Worm (Caenorhabditis elegans) whole organism, L3 larva: ENCODE data around the gene srbc-9.

Experiments used
- R02D3.7 ChIP-seq: fragments of 150-350 bp; optimal IDR thresholded peaks from 2 replicates; lab custom pipeline; 2014; ENCODE audit warnings: missing biosample characterization, missing genetic modification characterization
- aly-2 ChIP-seq: fragments of 150-350 bp; optimal IDR thresholded peaks from 2 replicates; lab custom pipeline; 2014; ENCODE audit warnings: missing biosample characterization, missing genetic modification characterization
- ama-1 ChIP-seq: fragments of 150-350 bp; optimal IDR thresholded peaks from 2 replicates; lab custom pipeline; 2018
- ceh-16 ChIP-seq: sonication (generic microtip); optimal IDR thresholded peaks from 2 replicates; lab custom pipeline; 2017; ENCODE audit warnings: missing biosample characterization, missing genetic modification characterization
- ceh-28 ChIP-seq: fragments of 150-350 bp; optimal IDR thresholded peaks from 2 replicates; lab custom pipeline; 2014; ENCODE audit warnings: missing biosample characterization, missing genetic modification reagents, missing genetic modification characterization
- ceh-82 ChIP-seq: fragments of 150-350 bp; optimal IDR thresholded peaks from 2 replicates; lab custom pipeline; 2014; ENCODE audit warnings: missing biosample characterization, missing genetic modification characterization
- ceh-9 ChIP-seq: sonication (generic microtip); optimal IDR thresholded peaks from 2 replicates; lab custom pipeline; 2018; ENCODE audit warnings: missing biosample characterization, missing genetic modification characterization
- daf-12 ChIP-seq: fragments of 150-350 bp; optimal IDR thresholded peaks from 2 replicates; lab custom pipeline; 2014; ENCODE audit warnings: missing biosample characterization, missing genetic modification reagents, missing genetic modification characterization
- egl-27 ChIP-seq: sonication (generic microtip); optimal IDR thresholded peaks from 4 replicates; lab custom pipeline; 2017; ENCODE audit warnings: missing biosample characterization, missing genetic modification reagents, missing genetic modification characterization
- egl-5 ChIP-seq: fragments of 150-350 bp; optimal IDR thresholded peaks from 2 replicates; lab custom pipeline; 2017; ENCODE audit warnings: missing biosample characterization, missing genetic modification reagents, missing genetic modification characterization, inconsistent platforms
- elt-1 ChIP-seq: fragments of 150-350 bp; optimal IDR thresholded peaks from 2 replicates; lab custom pipeline; 2014; ENCODE audit warnings: missing biosample characterization, missing genetic modification characterization
- elt-3 ChIP-seq, 3 experiments: fragments of 150-350 bp in 1 of 3; sonication (generic microtip) in 2 of 3; optimal IDR thresholded peaks; 2 replicates in 2 of 3; 4 replicates in 1 of 3; lab custom pipeline; 2014 to 2017; ENCODE audit warnings: missing biosample characterization in 3 of 3, missing genetic modification characterization in 3 of 3
- eor-1 ChIP-seq, 2 experiments: fragments of 150-350 bp; optimal IDR thresholded peaks; 2 replicates each; lab custom pipeline; 2014 to 2018; ENCODE audit warnings: missing biosample characterization in 2 of 2, missing genetic modification characterization in 2 of 2
- fkh-10 ChIP-seq: sonication (generic microtip); optimal IDR thresholded peaks from 2 replicates; lab custom pipeline; 2017; ENCODE audit warnings: missing biosample characterization, missing genetic modification reagents, missing genetic modification characterization
- fkh-2 ChIP-seq: fragments of 150-350 bp; optimal IDR thresholded peaks from 2 replicates; lab custom pipeline; 2014; ENCODE audit warnings: missing biosample characterization, missing genetic modification reagents, missing genetic modification characterization
- fos-1 ChIP-seq: fragments of 150-350 bp; optimal IDR thresholded peaks from 2 replicates; lab custom pipeline; 2014; ENCODE audit warnings: missing biosample characterization, missing genetic modification characterization
- hmg-11 ChIP-seq: sonication (generic microtip); optimal IDR thresholded peaks from 2 replicates; lab custom pipeline; 2016; ENCODE audit warnings: missing genetic modification characterization, missing compliant biosample characterization
- jun-1 ChIP-seq: fragments of 150-350 bp; optimal IDR thresholded peaks from 2 replicates; lab custom pipeline; 2014; ENCODE audit warnings: missing biosample characterization, missing genetic modification reagents, missing genetic modification characterization
- lin-15B ChIP-seq: fragments of 150-350 bp; optimal IDR thresholded peaks from 2 replicates; lab custom pipeline; 2014; ENCODE audit warnings: missing biosample characterization, missing genetic modification characterization
- lin-39 ChIP-seq: fragments of 150-350 bp; optimal IDR thresholded peaks from 2 replicates; lab custom pipeline; 2018; ENCODE audit warnings: missing biosample characterization, missing genetic modification reagents, missing genetic modification characterization
- lsy-12 ChIP-seq: sonication (generic microtip); optimal IDR thresholded peaks from 2 replicates; lab custom pipeline; 2016; ENCODE audit warnings: mild to moderate bottlenecking, missing genetic modification characterization, missing compliant biosample characterization
- mdl-1 ChIP-seq: fragments of 150-350 bp; optimal IDR thresholded peaks from 2 replicates; lab custom pipeline; 2014; ENCODE audit warnings: missing biosample characterization, missing genetic modification characterization
- mml-1 ChIP-seq: fragments of 150-350 bp; sonication (generic microtip); optimal IDR thresholded peaks from 3 replicates; lab custom pipeline; 2014; ENCODE audit warnings: missing biosample characterization, missing genetic modification characterization
- nfya-1 ChIP-seq: sonication (generic microtip); optimal IDR thresholded peaks from 2 replicates; lab custom pipeline; 2017; ENCODE audit warnings: missing genetic modification characterization, mild to moderate bottlenecking, missing compliant biosample characterization, antibody characterized with exemption, moderate library complexity; ENCODE audit not compliant: insufficient read depth
- nhr-11 ChIP-seq: fragments of 150-350 bp; optimal IDR thresholded peaks from 2 replicates; lab custom pipeline; 2014; ENCODE audit warnings: missing biosample characterization, missing genetic modification characterization
- nhr-12 ChIP-seq: fragments of 150-350 bp; optimal IDR thresholded peaks from 2 replicates; lab custom pipeline; 2014; ENCODE audit warnings: missing biosample characterization, missing genetic modification characterization
- nhr-25 ChIP-seq: sonication (generic microtip); optimal IDR thresholded peaks from 2 replicates; lab custom pipeline; 2017; ENCODE audit warnings: missing biosample characterization, missing genetic modification characterization
- nhr-43 ChIP-seq: sonication (generic microtip); optimal IDR thresholded peaks from 2 replicates; lab custom pipeline; 2016; ENCODE audit warnings: mild to moderate bottlenecking, missing genetic modification characterization, missing compliant biosample characterization; ENCODE audit not compliant: poor library complexity, severe bottlenecking
- nhr-67 ChIP-seq: fragments of 150-350 bp; optimal IDR thresholded peaks from 2 replicates; lab custom pipeline; 2014; ENCODE audit warnings: missing biosample characterization, missing genetic modification characterization
- nhr-76 ChIP-seq: fragments of 150-350 bp; sonication (generic microtip); optimal IDR thresholded peaks from 5 replicates; lab custom pipeline; 2014; ENCODE audit warnings: missing biosample characterization, missing genetic modification characterization
- nhr-77 ChIP-seq: fragments of 150-350 bp; optimal IDR thresholded peaks from 2 replicates; lab custom pipeline; 2014; ENCODE audit warnings: missing biosample characterization, missing genetic modification characterization
- pha-4 ChIP-seq: fragments of 150-350 bp; optimal IDR thresholded peaks from 2 replicates; lab custom pipeline; 2014; ENCODE audit warnings: missing biosample characterization, missing genetic modification reagents, missing genetic modification characterization
- pqm-1 ChIP-seq: fragments of 150-350 bp; optimal IDR thresholded peaks from 2 replicates; lab custom pipeline; 2017; ENCODE audit warnings: missing biosample characterization, missing genetic modification characterization, inconsistent platforms
- sea-2 ChIP-seq: fragments of 150-350 bp; sonication (generic microtip); optimal IDR thresholded peaks from 4 replicates; lab custom pipeline; 2014; ENCODE audit warnings: missing biosample characterization, missing genetic modification reagents, missing genetic modification characterization
- skn-1 ChIP-seq: fragments of 150-350 bp; optimal IDR thresholded peaks from 2 replicates; lab custom pipeline; 2014; ENCODE audit warnings: missing biosample characterization, missing genetic modification characterization
- snpc-4 ChIP-seq: fragments of 150-350 bp; optimal IDR thresholded peaks from 2 replicates; lab custom pipeline; 2014; ENCODE audit warnings: missing biosample characterization, missing genetic modification characterization
- unc-39 ChIP-seq: sonication (generic microtip); optimal IDR thresholded peaks from 4 replicates; lab custom pipeline; 2017; ENCODE audit warnings: missing biosample characterization, missing genetic modification characterization
- unc-62 ChIP-seq: fragments of 150-350 bp; sonication (generic microtip); optimal IDR thresholded peaks from 4 replicates; lab custom pipeline; 2014; ENCODE audit warnings: missing biosample characterization, missing genetic modification reagents, missing genetic modification characterization
- zag-1 ChIP-seq: fragments of 150-350 bp; optimal IDR thresholded peaks from 2 replicates; lab custom pipeline; 2014; ENCODE audit warnings: missing biosample characterization, missing genetic modification characterization
- ztf-4 ChIP-seq: fragments of 150-350 bp; optimal IDR thresholded peaks from 2 replicates; lab custom pipeline; 2014; ENCODE audit warnings: missing biosample characterization, missing genetic modification characterization

The srbc-9 gene

ce11 chrV:7504271-7504670, 14.0 kb upstream of the srbc-9 start, which contains the start of gene srh-229:
TSS of gene srh-229 (minus strand) at chrV:7504371.
- no peak for TF ChIP-seq skn-1 (tag; lab: Kevin White, UChicago)
- no peak for TF ChIP-seq ceh-82 (tag; lab: Kevin White, UChicago)
- TF ChIP-seq nhr-25: no peak
- TF ChIP-seq nhr-67 (tag; lab: Kevin White, UChicago): no peak
- no peak for TF ChIP-seq nhr-77 (tag; lab: Kevin White, UChicago)
- TF ChIP-seq nhr-11 (tag; lab: Kevin White, UChicago): no peak
- no peak for TF ChIP-seq fos-1
- no peak for TF ChIP-seq jun-1
- no peak for TF ChIP-seq mdl-1
- TF ChIP-seq egl-27 (tag; lab: Kevin White, UChicago): no peak
- TF ChIP-seq lin-15B (tag; lab: Kevin White, UChicago): no peak
- no peak for TF ChIP-seq fkh-10
- no peak for TF ChIP-seq mml-1
- no peak for TF ChIP-seq ceh-28 (tag; lab: Kevin White, UChicago)
- TF ChIP-seq nfya-1 (tag; lab: Kevin White, UChicago): no peak
- TF ChIP-seq pha-4: no peak

ce11 chrV:7501194-7501593, 11.0 kb upstream of the srbc-9 start:
- TF ChIP-seq nhr-12 (tag; lab: Kevin White, UChicago) (no peak), fkh-10 (no peak), jun-1 (no peak), nhr-25 (no peak), pha-4 (no peak), elt-3 (tag; optimal IDR thresholded peaks at IDR 0.05; lab: Kevin White, UChicago) (no peak), nhr-43 (no peak), pqm-1 (no peak), nfya-1 (tag; lab: Kevin White, UChicago) (no peak), ztf-4 (tag; lab: Kevin White, UChicago) (no peak), nhr-76 (tag; lab: Kevin White, UChicago) (no peak), lin-15B (tag; lab: Kevin White, UChicago) (no peak)
- TF ChIP-seq, all 47 proteins: peak for 0

DNA sequence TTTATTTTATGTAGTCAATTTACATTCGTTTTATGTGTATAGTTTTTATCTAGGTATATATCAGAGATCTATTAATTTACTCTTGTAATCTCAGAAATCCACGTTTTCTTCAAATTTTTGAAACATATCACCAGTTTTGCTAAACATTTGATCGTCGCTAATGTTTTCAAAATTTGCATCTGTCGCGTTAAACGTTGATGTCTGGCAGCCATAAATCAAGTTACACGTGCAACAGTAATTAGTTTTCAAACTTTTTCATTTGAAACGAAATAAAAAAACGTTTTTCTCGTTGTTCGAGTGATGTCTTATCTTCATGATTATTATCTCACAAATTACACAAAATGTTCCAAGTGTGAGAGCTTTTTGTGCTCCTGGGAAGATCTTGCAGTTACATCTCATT, 7.2 kb upstream of the srbc-9 start, which contains the start of gene srh-79:
TSS of gene srh-79 (plus strand) at position 301 of the 400 bp plus-strand sequence.
- TF ChIP-seq unc-39 (tag; lab: Kevin White, UChicago) (no peak), aly-2 (no peak), nfya-1 (tag; lab: Kevin White, UChicago) (no peak), mml-1 (no peak), elt-1 (tag; lab: Kevin White, UChicago) (no peak), ceh-9 (no peak), unc-62 (GFP tag; lab: Kevin White, UChicago) (no peak), nhr-11 (tag; lab: Kevin White, UChicago) (no peak), elt-3 (tag; optimal IDR thresholded peaks at IDR 0.05; lab: Kevin White, UChicago) (no peak), nhr-77 (tag; lab: Kevin White, UChicago) (no peak), egl-5 (tag; lab: Kevin White, UChicago) (no peak), zag-1 (tag; lab: Kevin White, UChicago) (no peak), pha-4 (no peak), eor-1 (tag; optimal IDR thresholded peaks at IDR 0.05; lab: Kevin White, UChicago) (no peak), lin-39 (tag; lab: Kevin White, UChicago) (no peak), ceh-28 (tag; lab: Kevin White, UChicago) (no peak), fkh-10 (no peak), daf-12 (no peak)

- TF ChIP-seq nfya-1 (tag; lab: Kevin White, UChicago) (no peak), sea-2 (GFP tag; lab: Kevin White, UChicago) (no peak), lsy-12 (tag; lab: Kevin White, UChicago) (no peak), mdl-1 (no peak), ceh-28 (tag; lab: Kevin White, UChicago) (no peak), mml-1 (no peak), ama-1 (lab: Kevin White, UChicago) (no peak)
These were observed 4.9 kb upstream of the srbc-9 start, which contains the start of gene srbc-11 for ce11 chrV:7495189-7495588. TSS of gene srbc-11 (minus strand) at chrV:7495289.

- TF ChIP-seq jun-1 (no peak), ama-1 (lab: Kevin White, UChicago) (no peak), nhr-43 (no peak), nfya-1 (tag; lab: Kevin White, UChicago) (no peak), fkh-2 (tag; lab: Kevin White, UChicago) (no peak), unc-39 (tag; lab: Kevin White, UChicago) (no peak), nhr-25 (no peak), ceh-28 (tag; lab: Kevin White, UChicago) (no peak), hmg-11 (tag; lab: Kevin White, UChicago) (no peak), snpc-4 (tag; lab: Kevin White, UChicago) (no peak), eor-1 (tag; optimal IDR thresholded peaks at IDR 0.05; lab: Kevin White, UChicago) (no peak), pha-4 (no peak), nhr-76 (tag; lab: Kevin White, UChicago) (no peak), R02D3.7 (tag; lab: Kevin White, UChicago) (no peak), ztf-4 (tag; lab: Kevin White, UChicago) (no peak), fkh-10 (no peak), lin-39 (tag; lab: Kevin White, UChicago) (no peak), ceh-16 (tag; lab: Kevin White, UChicago) (no peak), elt-1 (tag; lab: Kevin White, UChicago) (no peak), fos-1 (no peak)
These were observed 2.7 kb upstream of the srbc-9 start, which contains the start of gene srbc-10 for ce11 chrV:7492924-7493323. TSS of gene srbc-10 (minus strand) at chrV:7493024.
